Worm (Caenorhabditis elegans): Measurements from ENCODE around the gene ced-10.
A peak's percentile ranks its signal among the peaks of the same experiment; 100 is the strongest.

The ced-10 gene

ce11 chrIV:3515412-3516046 is 6.2 kb upstream of the ced-10 start (continued):
- TF ChIP-seq nhr-25 (tag; optimal IDR thresholded peaks at IDR 0.05; ENCODE audit: borderline replicate concordance, insufficient read depth), result no peak
- no peak for TF ChIP-seq zfp-3 (GFP tag; conservative IDR thresholded peaks at IDR 0.05)
- TF ChIP-seq fkh-10 (GFP tag; optimal IDR thresholded peaks at IDR 0.05), result peak; percentile 28
- TF ChIP-seq zip-11 (GFP tag; IDR thresholded peaks at IDR 0.05), result no peak
- TF ChIP-seq nhr-111 (GFP tag; optimal IDR thresholded peaks at IDR 0.05), result no peak
- TF ChIP-seq nhr-77 (tag; optimal IDR thresholded peaks at IDR 0.05), result no peak
- TF ChIP-seq mxl-3 (GFP tag; optimal IDR thresholded peaks at IDR 0.05), result peak; percentile 43
- no peak for TF ChIP-seq daf-16 (GFP tag; optimal IDR thresholded peaks at IDR 0.05)
- TF ChIP-seq daf-16 (tag; optimal IDR thresholded peaks at IDR 0.05), result no peak
- TF ChIP-seq sdz-12 (GFP tag; optimal IDR thresholded peaks at IDR 0.05), result no peak
- no peak for TF ChIP-seq ama-1 (optimal IDR thresholded peaks at IDR 0.05)
- TF ChIP-seq lin-38 (GFP tag; IDR thresholded peaks at IDR 0.05), result peak; percentile 48; the same call in 1 of the 2 replicates
- TF ChIP-seq madf-5 (GFP tag; IDR thresholded peaks at IDR 0.05), result no peak
- no peak for TF ChIP-seq spr-1 (tag; optimal IDR thresholded peaks at IDR 0.05)
- no peak for TF ChIP-seq lin-15B (tag; optimal IDR thresholded peaks at IDR 0.05)
- no peak for TF ChIP-seq spr-3 (GFP tag; optimal IDR thresholded peaks at IDR 0.05)
- TF ChIP-seq daf-12 (tag; optimal IDR thresholded peaks at IDR 0.05), result no peak
- TF ChIP-seq gei-8 (GFP tag; optimal IDR thresholded peaks at IDR 0.05), result no peak
- TF ChIP-seq nhr-10 (tag; optimal IDR thresholded peaks at IDR 0.05), result no peak
- TF ChIP-seq set-16 (GFP tag; IDR thresholded peaks at IDR 0.05), result peak; percentile 74
- TF ChIP-seq nhr-48 (tag; optimal IDR thresholded peaks at IDR 0.05), result no peak
- TF ChIP-seq mdt-29 (GFP tag; IDR thresholded peaks at IDR 0.05), result no peak
- TF ChIP-seq rbr-2 (tag; optimal IDR thresholded peaks at IDR 0.05), result peak; percentile 63
- TF ChIP-seq egl-27 (tag; optimal IDR thresholded peaks at IDR 0.05), result no peak
- TF ChIP-seq dpl-1 (GFP tag; optimal IDR thresholded peaks at IDR 0.05), result peak; percentile 42
- TF ChIP-seq cey-2 (tag; optimal IDR thresholded peaks at IDR 0.05; ENCODE audit: borderline replicate concordance, insufficient read depth), result no peak
- TF ChIP-seq dmd-9 (GFP tag; IDR thresholded peaks at IDR 0.05), result no peak
- no peak for TF ChIP-seq tag-97 (GFP tag; IDR thresholded peaks at IDR 0.05)
- TF ChIP-seq F49E8.2 (tag; optimal IDR thresholded peaks at IDR 0.05; ENCODE audit: borderline replicate concordance), result no peak
- TF ChIP-seq Y75B8A.6 (GFP tag; IDR thresholded peaks at IDR 0.05), result no peak
- TF ChIP-seq daf-19 (GFP tag; conservative IDR thresholded peaks at IDR 0.05), result no peak
- TF ChIP-seq mes-2 (tag; optimal IDR thresholded peaks at IDR 0.05; ENCODE audit: poor library complexity, severe bottlenecking), result peak; percentile 68
- TF ChIP-seq php-3 (GFP tag; IDR thresholded peaks at IDR 0.05), result no peak
- no peak for TF ChIP-seq ZK337.2 (GFP tag; IDR thresholded peaks at IDR 0.05)
- TF ChIP-seq pha-4 (GFP tag; IDR thresholded peaks at IDR 0.05), result no peak
- no peak for TF ChIP-seq pha-4 (tag; optimal IDR thresholded peaks at IDR 0.05)
- no peak for TF ChIP-seq jun-1 (tag; optimal IDR thresholded peaks at IDR 0.05)
- TF ChIP-seq ctbp-1 (GFP tag; IDR thresholded peaks at IDR 0.05), result 0 out of 2 replicates have a peak, but pooled peaks have one; percentile 26
- TF ChIP-seq hif-1 (tag; optimal IDR thresholded peaks at IDR 0.05), result peak in 1 of 2 experiments; percentile 13
- no peak for TF ChIP-seq lin-13 (GFP tag; optimal IDR thresholded peaks at IDR 0.05)
- TF ChIP-seq dmd-8 (GFP tag; IDR thresholded peaks at IDR 0.05), result no peak
- TF ChIP-seq R02D3.7 (tag; optimal IDR thresholded peaks at IDR 0.05), result no peak
- no peak for TF ChIP-seq snpc-4 (tag; optimal IDR thresholded peaks at IDR 0.05)
- TF ChIP-seq hlh-11 (tag; optimal IDR thresholded peaks at IDR 0.05), result peak; percentile 51
- TF ChIP-seq duxl-1 (tag; optimal IDR thresholded peaks at IDR 0.05; ENCODE audit: poor library complexity), result no peak
- TF ChIP-seq nhr-41 (GFP tag; IDR thresholded peaks at IDR 0.05), result no peak
- peak; percentile 50 for TF ChIP-seq ceh-28 (tag; optimal IDR thresholded peaks at IDR 0.05)
- no peak for TF ChIP-seq attf-4 (tag; optimal IDR thresholded peaks at IDR 0.05)
- no peak for TF ChIP-seq lin-39 (tag; optimal IDR thresholded peaks at IDR 0.05)
- no peak for TF ChIP-seq ces-1 (GFP tag; optimal IDR thresholded peaks at IDR 0.05)
